Fruit fly (Drosophila melanogaster): ENCODE data around the gene noc.

Gene noc

dm6 chr2L:14474987-14475386 lies 15.7 kb upstream of the noc start (continued):
- TF ChIP-seq Asciz (GFP tag; optimal IDR thresholded peaks at IDR 0.05) (peak; percentile 75), trem (tag; optimal IDR thresholded peaks at IDR 0.05) (peak; percentile 47), Dad (GFP tag; optimal IDR thresholded peaks at IDR 0.05) (no peak), caup (GFP tag; optimal IDR thresholded peaks at IDR 0.05; ENCODE audit: severe bottlenecking) (no peak), maf-S (GFP tag; optimal IDR thresholded peaks at IDR 0.05) (no peak), Stat92E (GFP tag; optimal IDR thresholded peaks at IDR 0.05) (no peak), tgo (GFP tag; IDR thresholded peaks at IDR 0.05) (peak; percentile 63), jigr1 (GFP tag; IDR thresholded peaks at IDR 0.05) (no peak), CG12659 (GFP tag; optimal IDR thresholded peaks at IDR 0.05) (peak; percentile 24), CG13894 (tag; optimal IDR thresholded peaks at IDR 0.05) (no peak), btn (GFP tag; optimal IDR thresholded peaks at IDR 0.05) (no peak), dmrt11E (tag; optimal IDR thresholded peaks at IDR 0.05) (peak; percentile 56), Sry-β (GFP tag; optimal IDR thresholded peaks at IDR 0.05) (no peak), dmrt99B (tag; optimal IDR thresholded peaks at IDR 0.05) (peak; percentile 61), knrl (GFP tag; IDR thresholded peaks at IDR 0.05; ENCODE audit: partially characterized antibody) (no peak), CG12744 (GFP tag; optimal IDR thresholded peaks at IDR 0.05) (no peak), eve (GFP tag; optimal IDR thresholded peaks at IDR 0.05) (peak in 1 of 2 experiments; percentile 68), Fer3 (tag; optimal IDR thresholded peaks at IDR 0.05) (peak; percentile 50), slou (GFP tag; optimal IDR thresholded peaks at IDR 0.05) (no peak), cwo (GFP tag; optimal IDR thresholded peaks at IDR 0.05) (peak; percentile 25), onecut (GFP tag; IDR thresholded peaks at IDR 0.05) (no peak), NFAT (GFP tag; IDR thresholded peaks at IDR 0.05) (no peak), CG3726 (GFP tag; IDR thresholded peaks at IDR 0.05) (no peak), zfh1 (GFP tag; IDR thresholded peaks at IDR 0.05) (no peak), lmd (GFP tag; IDR thresholded peaks at IDR 0.05) (peak; percentile 57), Mad (GFP tag; optimal IDR thresholded peaks at IDR 0.05) (no peak), psq (GFP tag; optimal IDR thresholded peaks at IDR 0.05) (no peak), sens-2 (GFP tag; IDR thresholded peaks at IDR 0.05) (no peak), Ets97D (GFP tag; optimal IDR thresholded peaks at IDR 0.05) (no peak), amos (GFP tag; IDR thresholded peaks at IDR 0.05; ENCODE audit: partially characterized antibody) (no peak), CG3995 (GFP tag; optimal IDR thresholded peaks at IDR 0.05) (no peak), Abd-B (GFP tag; optimal IDR thresholded peaks at IDR 0.05) (no peak), mirr (GFP tag; optimal IDR thresholded peaks at IDR 0.05) (no peak), cad (GFP tag; optimal IDR thresholded peaks at IDR 0.05) (no peak), Awh (GFP tag; IDR thresholded peaks at IDR 0.05) (no peak), CG16813 (GFP tag; IDR thresholded peaks at IDR 0.05; ENCODE audit: partially characterized antibody) (no peak), Atf6 (GFP tag; IDR thresholded peaks at IDR 0.05) (no peak), abd-A (tag; optimal IDR thresholded peaks at IDR 0.05) (no peak), CG7963 (GFP tag; IDR thresholded peaks at IDR 0.05; ENCODE audit: partially characterized antibody) (no peak), Sin3A (optimal IDR thresholded peaks at IDR 0.05) (no peak), twi (tag; optimal IDR thresholded peaks at IDR 0.05) (no peak), Rfx (GFP tag; IDR thresholded peaks at IDR 0.05) (peak; percentile 42; the same call in 1 of the 2 replicates), CG12391 (tag; optimal IDR thresholded peaks at IDR 0.05) (peak; percentile 68), CG13287 (GFP tag; IDR thresholded peaks at IDR 0.05; ENCODE audit: partially characterized antibody) (no peak), unc-4 (GFP tag; IDR thresholded peaks at IDR 0.05; ENCODE audit: partially characterized antibody) (no peak), Myb (GFP tag; optimal IDR thresholded peaks at IDR 0.05) (no peak), CG7357 (GFP tag; IDR thresholded peaks at IDR 0.05) (no peak), NC2β (GFP tag; optimal IDR thresholded peaks at IDR 0.05) (no peak), CG5953 (GFP tag; IDR thresholded peaks at IDR 0.05) (no peak), PHDP (tag; optimal IDR thresholded peaks at IDR 0.05) (peak; percentile 76), Jarid2 (GFP tag; optimal IDR thresholded peaks at IDR 0.05) (no peak)

Data from whole organism, embryonic.